Fruit fly (Drosophila melanogaster): ENCODE data around the gene CG33725.

CG33725 gene

dm6 chr3L:12471471-12471978 lies 10.9 kb upstream of the CG33725 start, which contains the start of gene CG10616 (continued):
- TF ChIP-seq CG2678 (tag; optimal IDR thresholded peaks at IDR 0.05) (no peak), emc (GFP tag; optimal IDR thresholded peaks at IDR 0.05) (no peak), Adf1 (GFP tag; IDR thresholded peaks at IDR 0.05) (no peak), sna (GFP tag; IDR thresholded peaks at IDR 0.05; ENCODE audit: partially characterized antibody) (peak; percentile 98), ci (GFP tag; IDR thresholded peaks at IDR 0.05) (no peak), Optix (GFP tag; IDR thresholded peaks at IDR 0.05) (no peak), CG10366 (GFP tag; IDR thresholded peaks at IDR 0.05) (no peak), CG12744 (GFP tag; optimal IDR thresholded peaks at IDR 0.05) (no peak), eyg (GFP tag; optimal IDR thresholded peaks at IDR 0.05) (no peak), NC2α (GFP tag; optimal IDR thresholded peaks at IDR 0.05) (no peak), CG18764 (GFP tag; optimal IDR thresholded peaks at IDR 0.05) (no peak), CG32532 (GFP tag; IDR thresholded peaks at IDR 0.05) (no peak), HLH4C (GFP tag; IDR thresholded peaks at IDR 0.05; ENCODE audit: partially characterized antibody) (peak; percentile 94), CG14667 (GFP tag; IDR thresholded peaks at IDR 0.05) (no peak), gce (GFP tag; IDR thresholded peaks at IDR 0.05) (no peak), CG10267 (tag; optimal IDR thresholded peaks at IDR 0.05) (peak; percentile 63), mirr (GFP tag; optimal IDR thresholded peaks at IDR 0.05) (no peak), caup (GFP tag; optimal IDR thresholded peaks at IDR 0.05; ENCODE audit: severe bottlenecking) (no peak), crol (GFP tag; IDR thresholded peaks at IDR 0.05) (no peak), tup (GFP tag; optimal IDR thresholded peaks at IDR 0.05) (no peak), wdn (GFP tag; IDR thresholded peaks at IDR 0.05) (no peak), CG3726 (GFP tag; IDR thresholded peaks at IDR 0.05) (no peak), Dp (GFP tag; optimal IDR thresholded peaks at IDR 0.05) (peak; percentile 68), tna (GFP tag; IDR thresholded peaks at IDR 0.05; ENCODE audit: partially characterized antibody) (peak; percentile 71), Opbp (GFP tag; IDR thresholded peaks at IDR 0.05; ENCODE audit: partially characterized antibody) (peak; percentile 83), org-1 (GFP tag; optimal IDR thresholded peaks at IDR 0.05) (no peak), dysf (GFP tag; IDR thresholded peaks at IDR 0.05) (no peak), Hr39 (optimal IDR thresholded peaks at IDR 0.05) (no peak), CG34376 (GFP tag; optimal IDR thresholded peaks at IDR 0.05) (no peak), Side (GFP tag; optimal IDR thresholded peaks at IDR 0.05) (no peak), Neu2 (GFP tag; optimal IDR thresholded peaks at IDR 0.05; ENCODE audit: borderline replicate concordance) (no peak), ro (GFP tag; IDR thresholded peaks at IDR 0.05) (no peak), CG1529 (GFP tag; optimal IDR thresholded peaks at IDR 0.05) (no peak), sim (GFP tag; IDR thresholded peaks at IDR 0.05) (no peak), cwo (GFP tag; optimal IDR thresholded peaks at IDR 0.05) (no peak), CG3407 (GFP tag; optimal IDR thresholded peaks at IDR 0.05) (no peak), CG9797 (GFP tag; optimal IDR thresholded peaks at IDR 0.05) (peak; percentile 66), CG4730 (GFP tag; IDR thresholded peaks at IDR 0.05) (no peak), CG6813 (GFP tag; optimal IDR thresholded peaks at IDR 0.05) (no peak), dmrt99B (tag; optimal IDR thresholded peaks at IDR 0.05) (no peak), CG33557 (GFP tag; optimal IDR thresholded peaks at IDR 0.05) (no peak), CG11085 (GFP tag; IDR thresholded peaks at IDR 0.05) (no peak), sqz (GFP tag; optimal IDR thresholded peaks at IDR 0.05) (no peak), HLH54F (GFP tag; optimal IDR thresholded peaks at IDR 0.05) (no peak), pan (optimal IDR thresholded peaks at IDR 0.05) (no peak), pan (GFP tag; optimal IDR thresholded peaks at IDR 0.05 in 1 of 2, IDR thresholded peaks at IDR 0.05 in 1 of 2) (no peak), NK7.1 (GFP tag; optimal IDR thresholded peaks at IDR 0.05) (no peak), CG10462 (GFP tag; optimal IDR thresholded peaks at IDR 0.05) (no peak), z (GFP tag; IDR thresholded peaks at IDR 0.05) (no peak), vnd (GFP tag; IDR thresholded peaks at IDR 0.05; ENCODE audit: partially characterized antibody) (peak; percentile 95), ATbp (GFP tag; optimal IDR thresholded peaks at IDR 0.05) (no peak), Sry-δ (GFP tag; optimal IDR thresholded peaks at IDR 0.05) (peak; percentile 97)
